Fruit fly (Drosophila melanogaster): Measurements from ENCODE around the gene CG13375.

Gene CG13375

dm6 chrX:334624-335292, 40.0 kb upstream of the CG13375 start (continued):
- TF ChIP-seq Eip74EF (GFP tag; optimal IDR thresholded peaks at IDR 0.05) (peak in 1 of 2 experiments; percentile 40), prd (optimal IDR thresholded peaks at IDR 0.05) (no peak), prd (GFP tag; IDR thresholded peaks at IDR 0.05) (0 out of 3 replicates have a peak, but pooled peaks have one; percentile 13), CG3726 (GFP tag; IDR thresholded peaks at IDR 0.05) (no peak), CG13287 (GFP tag; IDR thresholded peaks at IDR 0.05; ENCODE audit: partially characterized antibody) (peak; percentile 56), CG17385 (GFP tag; optimal IDR thresholded peaks at IDR 0.05) (peak; percentile 28), tio (GFP tag; optimal IDR thresholded peaks at IDR 0.05) (peak; percentile 7), gro (GFP tag; optimal IDR thresholded peaks at IDR 0.05) (no peak), Hr78 (GFP tag; optimal IDR thresholded peaks at IDR 0.05) (no peak), ab (GFP tag; optimal IDR thresholded peaks at IDR 0.05) (no peak), crp (GFP tag; optimal IDR thresholded peaks at IDR 0.05) (peak in 1 of 2 experiments; percentile 5), ATbp (GFP tag; optimal IDR thresholded peaks at IDR 0.05) (peak; percentile 55), CG15269 (tag; optimal IDR thresholded peaks at IDR 0.05) (peak; percentile 46), CG8359 (GFP tag; optimal IDR thresholded peaks at IDR 0.05; ENCODE audit: borderline replicate concordance) (peak; percentile 97), dysf (GFP tag; IDR thresholded peaks at IDR 0.05) (peak; percentile 45; the same call in 1 of the 3 replicates), Hr51 (GFP tag; optimal IDR thresholded peaks at IDR 0.05) (peak in 1 of 2 experiments; percentile 66), row (GFP tag; IDR thresholded peaks at IDR 0.05) (peak; percentile 66), en (GFP tag; optimal IDR thresholded peaks at IDR 0.05) (no peak), sc (optimal IDR thresholded peaks at IDR 0.05) (no peak), sc (GFP tag; optimal IDR thresholded peaks at IDR 0.05) (peak; percentile 67), dmrt99B (tag; optimal IDR thresholded peaks at IDR 0.05) (peak; percentile 64), CG31441 (GFP tag; IDR thresholded peaks at IDR 0.05) (peak; percentile 55), CTCF (GFP tag; optimal IDR thresholded peaks at IDR 0.05) (peak; percentile 27), CG7372 (GFP tag; IDR thresholded peaks at IDR 0.05) (no peak), nerfin-1 (tag; optimal IDR thresholded peaks at IDR 0.05) (peak; percentile 13), CG10267 (tag; optimal IDR thresholded peaks at IDR 0.05) (peak; percentile 27), CG9215 (GFP tag; IDR thresholded peaks at IDR 0.05) (no peak), CG16863 (GFP tag; optimal IDR thresholded peaks at IDR 0.05) (no peak), Drgx (GFP tag; IDR thresholded peaks at IDR 0.05) (peak; percentile 53; the same call in 1 of the 2 replicates), bsh (GFP tag; optimal IDR thresholded peaks at IDR 0.05) (peak in 1 of 2 experiments; percentile 35), phol (tag; optimal IDR thresholded peaks at IDR 0.05) (peak; percentile 36), CG7556 (GFP tag; optimal IDR thresholded peaks at IDR 0.05) (peak; percentile 56), dati (GFP tag; IDR thresholded peaks at IDR 0.05) (no peak), kay (GFP tag; optimal IDR thresholded peaks at IDR 0.05) (no peak), Blimp-1 (GFP tag; optimal IDR thresholded peaks at IDR 0.05) (peak; percentile 42), cas (GFP tag; IDR thresholded peaks at IDR 0.05) (no peak), chm (GFP tag; IDR thresholded peaks at IDR 0.05) (no peak), Xbp1 (GFP tag; optimal IDR thresholded peaks at IDR 0.05) (peak; percentile 39), CG6813 (GFP tag; optimal IDR thresholded peaks at IDR 0.05) (no peak), bowl (GFP tag; IDR thresholded peaks at IDR 0.05) (no peak), z (GFP tag; IDR thresholded peaks at IDR 0.05) (no peak), HLH4C (GFP tag; IDR thresholded peaks at IDR 0.05; ENCODE audit: partially characterized antibody) (peak; percentile 75), CG2120 (GFP tag; optimal IDR thresholded peaks at IDR 0.05) (peak; percentile 23), Vsx1 (GFP tag; optimal IDR thresholded peaks at IDR 0.05) (no peak), CG7357 (GFP tag; IDR thresholded peaks at IDR 0.05) (0 out of 3 replicates have a peak, but pooled peaks have one; percentile 12), disco-r (GFP tag; optimal IDR thresholded peaks at IDR 0.05) (no peak), CG9727 (GFP tag; optimal IDR thresholded peaks at IDR 0.05) (peak; percentile 10), fd96Cb (tag; optimal IDR thresholded peaks at IDR 0.05) (peak; percentile 24), CG12391 (tag; optimal IDR thresholded peaks at IDR 0.05) (peak; percentile 40)
